Worm (Caenorhabditis elegans) whole organism, young adult: ENCODE data around the gene nhr-227.
"Not testable (repeated sequence)": the region's sequence is repeated elsewhere in the genome, so short reads cannot be mapped to it uniquely, and the experiment has no call there.

Experiments
- B0035.1 ChIP-seq: sonication (generic microtip); optimal IDR thresholded peaks from 2 replicates; lab custom pipeline; 2016; ENCODE audit warnings: missing genetic modification characterization, mild to moderate bottlenecking, missing compliant biosample characterization, missing genotype, missing genetic modification reagents
- C06A6.2 ChIP-seq: fragments of 200-800 bp; sonication (Bioruptor generic); conservative IDR thresholded peaks from 2 replicates; pipeline ENCODE4 v1.3.6; 2022; ENCODE audit warnings: missing genetic modification characterization, missing compliant biosample characterization
- F10E7.11 ChIP-seq: sonication (generic microtip); optimal IDR thresholded peaks from 2 replicates; lab custom pipeline; 2017; ENCODE audit warnings: mild to moderate bottlenecking, missing genetic modification characterization, moderate library complexity, missing compliant biosample characterization
- F23B12.7 ChIP-seq: sonication (generic microtip); optimal IDR thresholded peaks from 2 replicates; lab custom pipeline; 2017; ENCODE audit warnings: missing genetic modification characterization, mild to moderate bottlenecking, missing compliant biosample characterization, antibody characterized with exemption, moderate library complexity; ENCODE audit not compliant: insufficient read depth
- Y53F4B.3 ChIP-seq: fragments of 200-800 bp; sonication (Bioruptor generic); IDR thresholded peaks from 2 replicates; pipeline ENCODE4 v1.3.6; 2022; ENCODE audit warnings: missing genetic modification reagents, missing genetic modification characterization, missing compliant biosample characterization
- Y56A3A.18 ChIP-seq: fragments of 200-800 bp; sonication (Bioruptor generic); IDR thresholded peaks from 2 replicates; pipeline ENCODE4 v1.3.6; 2022; ENCODE audit warnings: missing genetic modification reagents, missing genetic modification characterization, missing compliant biosample characterization
- Y67H2A.10 ChIP-seq: fragments of 200-800 bp; sonication (Bioruptor generic); conservative IDR thresholded peaks from 2 replicates; pipeline ENCODE4 v1.3.6; 2022; ENCODE audit warnings: missing genetic modification reagents, missing genetic modification characterization, missing compliant biosample characterization
- ama-1 ChIP-seq, 3 experiments: fragments of 150-350 bp in 1 of 3; sonication (generic microtip) in 2 of 3; optimal IDR thresholded peaks; 2 replicates each; lab custom pipeline; 2014 to 2018; ENCODE audit warnings: missing biosample characterization in 2 of 3, missing genetic modification characterization in 2 of 3, missing genetic modification reagents in 2 of 3
- aptf-3 ChIP-seq: fragments of 200-800 bp; sonication (Bioruptor generic); IDR thresholded peaks from 2 replicates; pipeline ENCODE4 v1.3.6; 2022; ENCODE audit warnings: missing genetic modification characterization, missing compliant biosample characterization
- atf-7 ChIP-seq: sonication (generic microtip); optimal IDR thresholded peaks from 2 replicates; lab custom pipeline; 2017; ENCODE audit warnings: mild to moderate bottlenecking, missing genetic modification characterization, missing compliant biosample characterization
- dox-1 ChIP-seq: fragments of 200-800 bp; sonication (Bioruptor generic); IDR thresholded peaks from 2 replicates; pipeline ENCODE4 v1.3.6; 2022; ENCODE audit warnings: missing genetic modification reagents, missing genetic modification characterization, missing compliant biosample characterization
- dpff-1 ChIP-seq: sonication (generic microtip); optimal IDR thresholded peaks from 2 replicates; lab custom pipeline; 2017; ENCODE audit warnings: mild to moderate bottlenecking, missing genetic modification characterization, missing compliant biosample characterization
- egl-18 ChIP-seq: fragments of 200-800 bp; sonication (Bioruptor generic); IDR thresholded peaks from 2 replicates; pipeline ENCODE4 v1.3.6; 2022; ENCODE audit warnings: missing genetic modification reagents, missing genetic modification characterization, missing compliant biosample characterization
- egl-44 ChIP-seq: fragments of 200-800 bp; sonication (Bioruptor generic); IDR thresholded peaks from 2 replicates; pipeline ENCODE4 v1.3.6; 2022; ENCODE audit warnings: missing genetic modification reagents, missing genetic modification characterization, missing compliant biosample characterization
- ets-4 ChIP-seq: fragments of 200-800 bp; sonication (Bioruptor generic); optimal IDR thresholded peaks from 2 replicates; lab custom pipeline; 2018; ENCODE audit warnings: mild to moderate bottlenecking, missing genetic modification characterization, missing compliant biosample characterization
- hmg-20 ChIP-seq: fragments of 200-800 bp; sonication (Bioruptor generic); IDR thresholded peaks from 2 replicates; pipeline ENCODE4 v1.3.6; 2022; ENCODE audit warnings: missing genetic modification reagents, missing genetic modification characterization, missing compliant biosample characterization
- let-607 ChIP-seq, 2 experiments: fragments of 200-800 bp in 1 of 2; sonication (Bioruptor generic) in 1 of 2; sonication (generic microtip) in 1 of 2; optimal IDR thresholded peaks; 2 replicates each; lab custom pipeline; 2016 to 2018; ENCODE audit warnings: mild to moderate bottlenecking in 2 of 2, missing compliant biosample characterization in 2 of 2, missing genetic modification characterization in 2 of 2, moderate library complexity in 2 of 2, missing genotype in 1 of 2
- lin-54 ChIP-seq: fragments of 200-800 bp; sonication (Bioruptor generic); optimal IDR thresholded peaks from 2 replicates; lab custom pipeline; 2018; ENCODE audit warnings: mild to moderate bottlenecking, missing genetic modification characterization, missing compliant biosample characterization
- lsy-27 ChIP-seq: sonication (generic microtip); optimal IDR thresholded peaks from 2 replicates; lab custom pipeline; 2017; ENCODE audit warnings: missing genetic modification characterization, mild to moderate bottlenecking, missing compliant biosample characterization, antibody characterized with exemption, missing genotype, borderline replicate concordance; ENCODE audit not compliant: insufficient read depth
- madf-10 ChIP-seq: sonication (generic microtip); optimal IDR thresholded peaks from 2 replicates; lab custom pipeline; 2016; ENCODE audit warnings: mild to moderate bottlenecking, missing genetic modification characterization, missing compliant biosample characterization
- madf-6 ChIP-seq: fragments of 200-800 bp; sonication (Bioruptor generic); IDR thresholded peaks from 2 replicates; pipeline ENCODE4 v1.3.6; 2022; ENCODE audit warnings: missing genetic modification reagents, missing genetic modification characterization, missing compliant biosample characterization
- nfyb-1 ChIP-seq: fragments of 200-800 bp; sonication (Bioruptor generic); IDR thresholded peaks from 2 replicates; pipeline ENCODE4 v1.3.6; 2022; ENCODE audit warnings: missing genetic modification reagents, missing genetic modification characterization, missing compliant biosample characterization
- nhr-80 ChIP-seq: sonication (generic microtip); optimal IDR thresholded peaks from 2 replicates; lab custom pipeline; 2016; ENCODE audit warnings: missing genetic modification characterization, missing compliant biosample characterization
- nhr-90 ChIP-seq: sonication (generic microtip); optimal IDR thresholded peaks from 2 replicates; lab custom pipeline; 2016; ENCODE audit warnings: missing genotype, mild to moderate bottlenecking, missing genetic modification characterization, missing compliant biosample characterization
- pha-4 ChIP-seq: fragments of 150-350 bp; sonication (generic microtip); optimal IDR thresholded peaks from 2 replicates; lab custom pipeline; 2014; ENCODE audit warnings: missing biosample characterization, missing genetic modification reagents, missing genetic modification characterization
- tbp1 ChIP-seq: fragments of 200-800 bp; sonication (Bioruptor generic); optimal IDR thresholded peaks from 2 replicates; lab custom pipeline; 2018; ENCODE audit warnings: mild to moderate bottlenecking, missing genetic modification characterization, missing compliant biosample characterization
- tlf-1 ChIP-seq: fragments of 200-800 bp; sonication (Bioruptor generic); optimal IDR thresholded peaks from 2 replicates; lab custom pipeline; 2018; ENCODE audit warnings: mild to moderate bottlenecking, missing genetic modification characterization, missing compliant biosample characterization
- unc-62 ChIP-seq: fragments of 150-350 bp; optimal IDR thresholded peaks from 2 replicates; lab custom pipeline; 2014; ENCODE audit warnings: missing biosample characterization, missing genetic modification reagents, missing genetic modification characterization
- xnd-1 ChIP-seq: sonication (generic microtip); optimal IDR thresholded peaks from 2 replicates; lab custom pipeline; 2016; ENCODE audit warnings: missing genotype, missing genetic modification reagents, missing genetic modification characterization, missing compliant biosample characterization
- ztf-22 ChIP-seq: fragments of 200-800 bp; sonication (Bioruptor generic); optimal IDR thresholded peaks from 2 replicates; lab custom pipeline; 2018; ENCODE audit warnings: mild to moderate bottlenecking, missing genetic modification characterization, moderate library complexity, missing compliant biosample characterization
- ztf-26 ChIP-seq: sonication (generic microtip); optimal IDR thresholded peaks from 2 replicates; lab custom pipeline; 2017; ENCODE audit warnings: missing genetic modification characterization, missing compliant biosample characterization
- ztf-28 ChIP-seq: fragments of 200-800 bp; sonication (Bioruptor generic); IDR thresholded peaks from 2 replicates; pipeline ENCODE4 v1.3.6; 2022; ENCODE audit warnings: missing genetic modification reagents, missing genetic modification characterization, missing compliant biosample characterization

Gene nhr-227

ce11 chrV:2306383-2306782, 21.2 kb downstream of the nhr-227 start:
- TF ChIP-seq aptf-3 (GFP tag; lab: Robert Waterston, UW) (no peak), ztf-26 (tag; lab: Kevin White, UChicago) (no peak), let-607 (tag; optimal IDR thresholded peaks at IDR 0.05; lab: Kevin White, UChicago) (no peak), xnd-1 (tag; lab: Kevin White, UChicago) (no peak), Y67H2A.10 (GFP tag; lab: Robert Waterston, UW) (no peak), B0035.1 (tag; lab: Kevin White, UChicago) (no peak), pha-4 (tag; lab: Kevin White, UChicago) (no peak), lin-54 (GFP tag; lab: Kevin White, UChicago) (no peak), dpff-1 (tag; lab: Kevin White, UChicago) (no peak), egl-18 (GFP tag; lab: Robert Waterston, UW) (no peak), Y53F4B.3 (GFP tag; lab: Robert Waterston, UW) (no peak), madf-10 (no peak)

- TF ChIP-seq ama-1 (optimal IDR thresholded peaks at IDR 0.05; lab: Kevin White, UChicago) (no peak), ama-1 (GFP tag; optimal IDR thresholded peaks at IDR 0.05; lab: Kevin White, UChicago) (no peak), nfyb-1 (GFP tag; lab: Robert Waterston, UW) (peak; percentile 72), madf-10 (peak; percentile 41), dox-1 (GFP tag; lab: Robert Waterston, UW) (peak; percentile 73), Y53F4B.3 (GFP tag; lab: Robert Waterston, UW) (no peak), tbp1 (peak; percentile 43), atf-7 (tag; lab: Kevin White, UChicago) (peak; percentile 82), ets-4 (GFP tag; lab: Kevin White, UChicago) (peak; percentile 41), madf-6 (GFP tag; lab: Robert Waterston, UW) (no peak), ztf-22 (GFP tag; lab: Kevin White, UChicago) (peak; percentile 65), nhr-80 (tag; lab: Kevin White, UChicago) (peak; percentile 99), hmg-20 (no peak), egl-44 (GFP tag; lab: Robert Waterston, UW) (0 out of 2 replicates have a peak, but pooled peaks have one; percentile 36), unc-62 (GFP tag; lab: Kevin White, UChicago) (peak; percentile 10), nhr-90 (tag; lab: Kevin White, UChicago) (peak; percentile 57), tlf-1 (peak; percentile 31), let-607 (tag; optimal IDR thresholded peaks at IDR 0.05; lab: Kevin White, UChicago) (peak; percentile 70 to 82)
Observed at ce11 chrV:2308246-2308645, 23.0 kb downstream of the nhr-227 start.

DNA sequence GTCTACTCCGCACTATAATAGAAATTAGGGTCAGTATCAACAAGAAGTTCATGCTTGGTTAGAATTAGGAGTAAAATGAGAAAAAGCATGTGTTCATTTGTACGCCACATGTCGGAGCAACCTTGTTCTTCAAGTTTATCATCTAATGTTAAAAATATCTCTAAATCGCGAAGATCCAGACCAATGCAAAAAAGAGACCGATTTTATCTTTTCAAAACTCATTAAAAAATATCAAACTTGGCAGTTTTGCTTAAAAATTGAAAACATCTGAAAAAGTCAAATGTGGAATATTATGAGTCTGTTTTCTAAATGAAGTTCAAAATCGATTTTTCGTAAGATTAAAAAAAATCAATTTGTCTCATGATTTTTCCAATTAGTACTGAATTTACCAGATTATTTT, 35.8 kb downstream of the nhr-227 start, which contains the start of gene Y19D10B.6:
Gene Y19D10B.6, minus strand, starts transcription at position 101 of the 400 bp plus-strand sequence.
- TF ChIP-seq lsy-27; F23B12.7 (tag; lab: Kevin White, UChicago); Y56A3A.18: not testable (repeated sequence)

ce11 chrV:2322466-2322865, 37.2 kb downstream of the nhr-227 start, which contains the start of gene pud-1.2:
Gene pud-1.2 (minus strand): TSS chrV:2322566.
- not testable (repeated sequence) for TF ChIP-seq ztf-28 (GFP tag; lab: Robert Waterston, UW); F10E7.11 (tag; lab: Kevin White, UChicago); C06A6.2
